Worm (Caenorhabditis elegans) whole organism, L4 larva: Measurements from ENCODE around the gene K06G5.1.

Experiments
- ces-1 ChIP-seq: fragments of 150-350 bp; sonication (generic microtip); optimal IDR thresholded peaks from 4 replicates; lab custom pipeline; 2014; ENCODE audit warnings: missing biosample characterization, missing genetic modification reagents, missing genetic modification characterization
- fkh-10 ChIP-seq: fragments of 150-350 bp; optimal IDR thresholded peaks from 2 replicates; lab custom pipeline; 2014; ENCODE audit warnings: missing biosample characterization, missing genetic modification reagents, missing genetic modification characterization
- lir-3 ChIP-seq: sonication (generic microtip); optimal IDR thresholded peaks from 2 replicates; lab custom pipeline; 2016; ENCODE audit warnings: mild to moderate bottlenecking, missing genetic modification characterization, missing compliant biosample characterization
- mxl-3 ChIP-seq: fragments of 200-800 bp; sonication (Bioruptor generic); optimal IDR thresholded peaks from 2 replicates; lab custom pipeline; 2018; ENCODE audit warnings: mild to moderate bottlenecking, missing genetic modification characterization, missing compliant biosample characterization

DNA sequence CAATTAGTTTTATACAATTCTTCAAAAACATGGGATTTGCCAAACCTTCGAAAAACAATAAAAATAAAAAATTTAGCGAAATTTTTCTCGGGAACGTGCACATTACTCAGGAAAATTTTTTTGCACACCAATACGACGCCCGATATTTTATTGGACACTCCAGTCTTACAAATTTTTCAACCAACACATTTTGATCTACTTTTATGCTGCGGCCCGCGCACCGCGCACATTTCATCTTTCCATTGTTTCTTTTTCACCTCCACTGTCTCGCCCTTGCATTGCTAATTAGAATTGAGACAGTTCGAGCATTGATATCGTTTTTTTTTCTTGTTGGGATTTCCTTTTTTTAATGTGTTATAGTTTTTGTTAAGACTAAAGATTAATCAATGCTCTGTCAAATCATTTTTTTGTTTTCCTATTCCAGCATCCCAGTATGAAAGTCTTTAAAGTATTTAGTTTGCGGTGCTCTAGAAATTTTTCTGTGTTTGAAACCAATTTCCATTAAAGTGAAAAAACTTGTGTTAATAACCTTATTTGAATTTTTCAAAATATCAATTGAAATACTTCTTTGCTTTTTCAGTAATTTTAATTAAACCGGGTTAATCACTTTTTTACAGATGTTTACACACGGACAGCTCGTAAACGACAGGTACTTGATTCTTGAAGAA is 32.8 kb downstream of the K06G5.1 start, which contains the start of gene K04C1.5:
- TF ChIP-seq mxl-3: no peak
- TF ChIP-seq lir-3 (tag; lab: Kevin White, UChicago): no peak
- TF ChIP-seq fkh-10 (GFP tag; lab: Kevin White, UChicago): no peak
- TF ChIP-seq ces-1 (GFP tag; lab: Kevin White, UChicago): no peak
